Worm (Caenorhabditis elegans): ENCODE results near the gene piga-1.

ce11 chrII:8641131-8641530 lies 20.4 kb downstream of the piga-1 start, which contains the start of gene D2085.7:
- TF ChIP-seq W03F9.2 (tag; optimal IDR thresholded peaks at IDR 0.05) (no peak), him-1 (tag; optimal IDR thresholded peaks at IDR 0.05) (no peak)

Data from whole organism, L4/young adult.